Worm (Caenorhabditis elegans) whole organism, L1 larva: Measurements from ENCODE around the gene K08D8.10.

ENCODE experiments used
- fkh-10 ChIP-seq: sonication (generic microtip); optimal IDR thresholded peaks from 2 replicates; lab custom pipeline; 2017; ENCODE audit warnings: missing biosample characterization, missing genetic modification reagents, missing genetic modification characterization
- jun-1 ChIP-seq: fragments of 150-350 bp; optimal IDR thresholded peaks from 2 replicates; lab custom pipeline; 2014; ENCODE audit warnings: missing biosample characterization, missing genetic modification reagents, missing genetic modification characterization
- nhr-19 ChIP-seq: fragments of 200-800 bp; sonication (Bioruptor generic); conservative IDR thresholded peaks from 2 replicates; pipeline ENCODE4 v1.3.6; 2022; ENCODE audit warnings: missing genetic modification characterization, missing compliant biosample characterization
- nhr-237 ChIP-seq: fragments of 150-350 bp; optimal IDR thresholded peaks from 2 replicates; lab custom pipeline; 2014; ENCODE audit warnings: missing biosample characterization, missing genetic modification characterization
- rnt-1 ChIP-seq: sonication (generic microtip); optimal IDR thresholded peaks from 2 replicates; lab custom pipeline; 2016; ENCODE audit warnings: mild to moderate bottlenecking, missing genetic modification characterization, moderate library complexity, missing compliant biosample characterization

ce11 chrIV:12898823-12899222 lies 1.5 kb upstream of the K08D8.10 start:
- no peak for TF ChIP-seq nhr-19 (GFP tag; lab: Robert Waterston, UW)
- no peak for TF ChIP-seq fkh-10
- no peak for TF ChIP-seq jun-1
- no peak for TF ChIP-seq nhr-237 (tag; lab: Kevin White, UChicago)
- TF ChIP-seq rnt-1 (tag; lab: Kevin White, UChicago), result no peak
